Fruit fly (Drosophila melanogaster) whole organism, embryonic: ENCODE results near the gene CG11085.

ENCODE experiments used
- Aef1 ChIP-seq: fragments of 200-800 bp; sonication (Bioruptor generic); IDR thresholded peaks from 3 replicates; pipeline ENCODE4 v1.3.6; 2022; ENCODE audit warnings: missing biosample characterization, missing genetic modification characterization
- Atf6 ChIP-seq: fragments of 200-800 bp; sonication (Bioruptor generic); IDR thresholded peaks from 2 replicates; pipeline ENCODE4 v1.3.6; 2022; ENCODE audit warnings: missing biosample characterization, missing genetic modification characterization
- B-H2 ChIP-seq: fragments of 200-800 bp; sonication (Bioruptor generic); optimal IDR thresholded peaks from 2 replicates; lab custom pipeline; 2018; ENCODE audit warnings: missing biosample characterization, mild to moderate bottlenecking, missing genetic modification characterization
- CG10209 ChIP-seq: fragments of 200-800 bp; sonication (Bioruptor generic); optimal IDR thresholded peaks from 3 replicates; lab custom pipeline; 2017; ENCODE audit warnings: missing biosample characterization, mild to moderate bottlenecking, missing genetic modification characterization, missing genetic modification reagents
- CG10366 ChIP-seq: fragments of 200-800 bp; sonication (Bioruptor generic); IDR thresholded peaks from 2 replicates; pipeline ENCODE4 v1.3.6; 2022; ENCODE audit warnings: missing biosample characterization, missing genetic modification characterization
- CG11398 ChIP-seq: fragments of 200-800 bp; sonication (Bioruptor generic); optimal IDR thresholded peaks from 2 replicates; lab custom pipeline; 2016; ENCODE audit warnings: missing biosample characterization, missing genetic modification characterization
- CG11723 ChIP-seq: fragments of 200-800 bp; sonication (Bioruptor generic); optimal IDR thresholded peaks from 2 replicates; lab custom pipeline; 2017; ENCODE audit warnings: missing biosample characterization, mild to moderate bottlenecking, missing genetic modification characterization
- CG1233 ChIP-seq: fragments of 200-800 bp; sonication (Bioruptor generic); optimal IDR thresholded peaks from 4 replicates; lab custom pipeline; 2018; ENCODE audit warnings: missing biosample characterization, mild to moderate bottlenecking, missing genetic modification characterization
- CG13287 ChIP-seq: fragments of 200-800 bp; sonication (Bioruptor generic); IDR thresholded peaks from 2 replicates; pipeline ENCODE4 v1.3.6; 2022; ENCODE audit warnings: missing biosample characterization, missing genetic modification characterization; ENCODE audit not compliant: partially characterized antibody
- CG13296 ChIP-seq: fragments of 200-800 bp; sonication (Bioruptor generic); optimal IDR thresholded peaks from 3 replicates; lab custom pipeline; 2018; ENCODE audit warnings: missing biosample characterization, mild to moderate bottlenecking, missing genetic modification characterization
- CG14710 ChIP-seq: fragments of 200-800 bp; sonication (Bioruptor generic); optimal IDR thresholded peaks from 3 replicates; lab custom pipeline; 2019; ENCODE audit warnings: missing biosample characterization, mild to moderate bottlenecking, missing genetic modification characterization, moderate library complexity
- CG15479 ChIP-seq: fragments of 200-800 bp; sonication (Bioruptor generic); optimal IDR thresholded peaks from 3 replicates; lab custom pipeline; 2019; ENCODE audit warnings: missing biosample characterization, mild to moderate bottlenecking, missing genetic modification characterization, moderate library complexity
- CG1603 ChIP-seq: fragments of 200-800 bp; sonication (Bioruptor generic); optimal IDR thresholded peaks from 2 replicates; lab custom pipeline; 2019; ENCODE audit warnings: missing biosample characterization, mild to moderate bottlenecking, missing genetic modification characterization, moderate library complexity
- CG16815 ChIP-seq: fragments of 200-800 bp; sonication (Bioruptor generic); optimal IDR thresholded peaks from 3 replicates; lab custom pipeline; 2017; ENCODE audit warnings: missing biosample characterization, mild to moderate bottlenecking, missing genetic modification characterization
- CG16863 ChIP-seq: fragments of 200-800 bp; sonication (Bioruptor generic); optimal IDR thresholded peaks from 3 replicates; lab custom pipeline; 2016; ENCODE audit warnings: missing biosample characterization, missing genetic modification characterization
- CG18599 ChIP-seq: fragments of 200-800 bp; sonication (Bioruptor generic); optimal IDR thresholded peaks from 3 replicates; lab custom pipeline; 2017; ENCODE audit warnings: missing biosample characterization, missing genetic modification characterization, mild to moderate bottlenecking, moderate library complexity, missing genetic modification reagents
- CG31441 ChIP-seq: fragments of 200-800 bp; sonication (Bioruptor generic); IDR thresholded peaks from 2 replicates; pipeline ENCODE4 v1.3.6; 2022; ENCODE audit warnings: missing biosample characterization, missing genetic modification characterization
- CG33213 ChIP-seq: fragments of 200-800 bp; sonication (Bioruptor generic); optimal IDR thresholded peaks from 3 replicates; lab custom pipeline; 2016; ENCODE audit warnings: missing biosample characterization, missing genetic modification characterization
- CG3726 ChIP-seq: fragments of 200-800 bp; sonication (Bioruptor generic); IDR thresholded peaks from 3 replicates; pipeline ENCODE4, ENCODE4 v1.3.6; 2022; ENCODE audit warnings: missing biosample characterization, missing genetic modification characterization
- CG3995 ChIP-seq: fragments of 200-800 bp; sonication (Bioruptor generic); optimal IDR thresholded peaks from 3 replicates; lab custom pipeline; 2016; ENCODE audit warnings: missing biosample characterization, missing genetic modification characterization
- CG4404 ChIP-seq: fragments of 200-800 bp; sonication (Bioruptor generic); IDR thresholded peaks from 2 replicates; pipeline ENCODE4 v1.3.6; 2022; ENCODE audit warnings: missing biosample characterization, missing genetic modification characterization
- CG6175 ChIP-seq: fragments of 200-800 bp; sonication (Bioruptor generic); IDR thresholded peaks from 3 replicates; pipeline ENCODE4 v1.3.6; 2022; ENCODE audit warnings: missing biosample characterization, missing genetic modification characterization
- CG6272 ChIP-seq: fragments of 200-800 bp; sonication (Bioruptor generic); IDR thresholded peaks from 2 replicates; pipeline ENCODE4 v1.3.6; 2022; ENCODE audit warnings: missing biosample characterization, missing genetic modification characterization
- CG7928 ChIP-seq: fragments of 200-800 bp; sonication (Bioruptor generic); optimal IDR thresholded peaks from 2 replicates; lab custom pipeline; 2017; ENCODE audit warnings: missing biosample characterization, mild to moderate bottlenecking, missing genetic modification characterization
- Camta ChIP-seq: fragments of 200-800 bp; sonication (Bioruptor generic); optimal IDR thresholded peaks from 2 replicates; lab custom pipeline; 2016; ENCODE audit warnings: missing biosample characterization, missing genetic modification characterization
- Dad ChIP-seq: fragments of 200-800 bp; sonication (Bioruptor generic); optimal IDR thresholded peaks from 3 replicates; lab custom pipeline; 2016; ENCODE audit warnings: missing biosample characterization, missing genetic modification characterization
- Doc3 ChIP-seq: fragments of 200-800 bp; sonication (Bioruptor generic); IDR thresholded peaks from 3 replicates; pipeline ENCODE4 v1.3.6; 2022; ENCODE audit warnings: missing biosample characterization, missing genetic modification characterization; ENCODE audit not compliant: partially characterized antibody
- H2.0 ChIP-seq: fragments of 200-800 bp; sonication (Bioruptor generic); IDR thresholded peaks from 2 replicates; pipeline ENCODE4 v1.3.6; 2022; ENCODE audit warnings: missing biosample characterization, missing genetic modification characterization
- HLH4C ChIP-seq: fragments of 200-800 bp; sonication (Bioruptor generic); IDR thresholded peaks from 3 replicates; pipeline ENCODE4 v1.3.6; 2022; ENCODE audit warnings: missing biosample characterization, missing genetic modification characterization; ENCODE audit not compliant: partially characterized antibody
- HmgD ChIP-seq: fragments of 200-800 bp; sonication (Bioruptor generic); optimal IDR thresholded peaks from 3 replicates; lab custom pipeline; 2016; ENCODE audit warnings: missing biosample characterization, missing genetic modification characterization
- HmgZ ChIP-seq: fragments of 200-800 bp; sonication (Bioruptor generic); optimal IDR thresholded peaks from 2 replicates; lab custom pipeline; 2018; ENCODE audit warnings: missing biosample characterization, mild to moderate bottlenecking, missing genetic modification characterization
- Hr51 ChIP-seq, 2 experiments: fragments of 200-800 bp; sonication (Bioruptor generic); optimal IDR thresholded peaks; 2 replicates in 1 of 2; 3 replicates in 1 of 2; lab custom pipeline; 2016 to 2018; ENCODE audit warnings: missing biosample characterization in 2 of 2, missing genetic modification characterization in 2 of 2, mild to moderate bottlenecking in 1 of 2, moderate library complexity in 1 of 2
- Nf-YC ChIP-seq: fragments of 200-800 bp; optimal IDR thresholded peaks from 3 replicates; lab custom pipeline; 2019; ENCODE audit warnings: missing biosample characterization, mild to moderate bottlenecking, missing genetic modification characterization, moderate library complexity
- NfI ChIP-seq: fragments of 200-800 bp; sonication (Bioruptor generic); optimal IDR thresholded peaks from 3 replicates; lab custom pipeline; 2018; ENCODE audit warnings: missing biosample characterization, mild to moderate bottlenecking, missing genetic modification characterization, moderate library complexity
- Xbp1 ChIP-seq: fragments of 200-800 bp; sonication (Bioruptor generic); optimal IDR thresholded peaks from 3 replicates; lab custom pipeline; 2016; ENCODE audit warnings: missing biosample characterization, mild to moderate bottlenecking, missing genetic modification characterization
- ara ChIP-seq: fragments of 200-800 bp; sonication (Bioruptor generic); IDR thresholded peaks from 2 replicates; pipeline ENCODE4 v1.3.6; 2022; ENCODE audit warnings: missing biosample characterization, missing genetic modification characterization
- ash1 ChIP-seq: fragments of 200-800 bp; sonication (Bioruptor generic); optimal IDR thresholded peaks from 2 replicates; lab custom pipeline; 2018; ENCODE audit warnings: missing biosample characterization, mild to moderate bottlenecking, missing genetic modification characterization
- dm ChIP-seq: fragments of 200-800 bp; sonication (Bioruptor generic); optimal IDR thresholded peaks from 3 replicates; lab custom pipeline; 2016; ENCODE audit warnings: missing biosample characterization, missing genetic modification characterization
- dysf ChIP-seq: fragments of 200-800 bp; sonication (Bioruptor generic); IDR thresholded peaks from 3 replicates; pipeline ENCODE4 v1.3.6; 2022; ENCODE audit warnings: missing biosample characterization, missing genetic modification characterization
- emc ChIP-seq: fragments of 200-800 bp; sonication (Bioruptor generic); optimal IDR thresholded peaks from 2 replicates; lab custom pipeline; 2016; ENCODE audit warnings: missing biosample characterization, missing genetic modification characterization
- hbn ChIP-seq: fragments of 200-800 bp; sonication (Bioruptor generic); IDR thresholded peaks from 2 replicates; pipeline ENCODE4 v1.3.6; 2022; ENCODE audit warnings: missing biosample characterization, missing genetic modification characterization; ENCODE audit not compliant: partially characterized antibody
- inv ChIP-seq: fragments of 200-800 bp; sonication (Bioruptor generic); IDR thresholded peaks from 2 replicates; pipeline ENCODE4 v1.3.6; 2022; ENCODE audit warnings: missing biosample characterization, missing genetic modification characterization; ENCODE audit not compliant: partially characterized antibody
- luna ChIP-seq: fragments of 200-800 bp; sonication (Bioruptor generic); optimal IDR thresholded peaks from 2 replicates; lab custom pipeline; 2016; ENCODE audit warnings: missing biosample characterization, missing genetic modification characterization
- sna ChIP-seq: fragments of 200-800 bp; sonication (Bioruptor generic); IDR thresholded peaks from 2 replicates; pipeline ENCODE4 v1.3.6; 2022; ENCODE audit warnings: missing biosample characterization, missing genetic modification characterization; ENCODE audit not compliant: partially characterized antibody
- stwl ChIP-seq: fragments of 200-800 bp; sonication (Bioruptor generic); optimal IDR thresholded peaks from 3 replicates; lab custom pipeline; 2018; ENCODE audit warnings: missing biosample characterization, mild to moderate bottlenecking, missing genetic modification characterization, moderate library complexity
- tgo ChIP-seq: fragments of 200-800 bp; sonication (Bioruptor generic); IDR thresholded peaks from 3 replicates; pipeline ENCODE4 v1.3.6; 2022; ENCODE audit warnings: missing biosample characterization, missing genetic modification characterization
- unc-4 ChIP-seq: fragments of 200-800 bp; sonication (Bioruptor generic); IDR thresholded peaks from 2 replicates; pipeline ENCODE4 v1.3.6; 2022; ENCODE audit warnings: missing biosample characterization, missing genetic modification characterization; ENCODE audit not compliant: partially characterized antibody
- vfl ChIP-seq: fragments of 200-800 bp; sonication (Bioruptor generic); optimal IDR thresholded peaks from 2 replicates; lab custom pipeline; 2016; ENCODE audit warnings: missing biosample characterization, missing genetic modification characterization
- zfh1 ChIP-seq: fragments of 200-800 bp; sonication (Bioruptor generic); IDR thresholded peaks from 3 replicates; pipeline ENCODE4 v1.3.6; 2022; ENCODE audit warnings: missing biosample characterization, missing genetic modification characterization

CG11085 gene

DNA sequence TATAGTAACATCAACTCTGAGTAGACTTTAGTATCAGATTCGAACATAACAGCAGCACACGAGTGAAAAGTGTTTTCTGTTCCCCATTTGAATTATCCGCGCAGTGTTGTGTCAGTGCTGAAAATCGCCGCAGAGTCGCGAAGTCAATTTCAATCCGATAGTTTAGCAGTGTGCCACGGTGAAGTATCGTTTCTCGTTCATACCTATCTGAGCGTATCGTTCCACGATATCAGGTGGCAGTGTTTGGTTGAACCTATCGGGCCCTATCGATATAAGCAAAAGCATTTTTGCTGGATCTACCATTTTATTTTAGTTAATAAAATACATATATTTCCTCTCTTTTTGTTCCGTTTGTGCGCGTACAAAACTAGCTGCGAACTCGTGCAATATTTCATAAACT, 37.5 kb downstream of the CG11085 start, which contains the start of gene CkIalpha (continued):
- TF ChIP-seq CG18599 (GFP tag; lab: Kevin White, UChicago) (peak; percentile 51), CG13296 (GFP tag; lab: Kevin White, UChicago) (peak; percentile 20), CG11398 (peak; percentile 31), emc (GFP tag; lab: Kevin White, UChicago) (peak; percentile 7), NfI (peak; percentile 52), Aef1 (GFP tag; lab: Robert Waterston, UW) (peak; percentile 63), HLH4C (GFP tag; lab: Robert Waterston, UW) (peak; percentile 98), Atf6 (0 out of 2 replicates have a peak, but pooled peaks have one; percentile 33), dysf (peak; percentile 43; the same call in 2 of the 3 replicates), CG6175 (GFP tag; lab: Robert Waterston, UW) (peak; percentile 59; the same call in 1 of the 3 replicates), inv (GFP tag; lab: Robert Waterston, UW) (peak; percentile 98), sna (peak; percentile 98), zfh1 (GFP tag; lab: Robert Waterston, UW) (peak; percentile 59; the same call in 2 of the 3 replicates), CG11723 (GFP tag; lab: Kevin White, UChicago) (no peak), HmgZ (tag; lab: Kevin White, UChicago) (peak; percentile 88), ash1 (GFP tag; lab: Kevin White, UChicago) (peak; percentile 34), CG4404 (GFP tag; lab: Robert Waterston, UW) (peak; percentile 36; the same call in 1 of the 2 replicates), CG33213 (peak; percentile 74), B-H2 (GFP tag; lab: Kevin White, UChicago) (peak; percentile 83), Nf-YC (peak; percentile 15), CG15479 (GFP tag; lab: Kevin White, UChicago) (no peak), CG16863 (GFP tag; lab: Kevin White, UChicago) (peak; percentile 59), CG1233 (GFP tag; lab: Kevin White, UChicago) (no peak), tgo (GFP tag; lab: Robert Waterston, UW) (0 out of 3 replicates have a peak, but pooled peaks have one; percentile 27), CG1603 (tag; lab: Kevin White, UChicago) (peak; percentile 88), CG10366 (GFP tag; lab: Robert Waterston, UW) (0 out of 2 replicates have a peak, but pooled peaks have one; percentile 25), CG31441 (0 out of 2 replicates have a peak, but pooled peaks have one; percentile 33), Doc3 (peak; percentile 93), H2.0 (GFP tag; lab: Robert Waterston, UW) (peak; percentile 48), vfl (GFP tag; lab: Kevin White, UChicago) (peak; percentile 57), dm (GFP tag; lab: Kevin White, UChicago) (peak; percentile 27), hbn (GFP tag; lab: Robert Waterston, UW) (peak; percentile 98), Dad (GFP tag; lab: Kevin White, UChicago) (peak; percentile 11), CG13287 (GFP tag; lab: Robert Waterston, UW) (peak; percentile 99), CG3726 (GFP tag; lab: Robert Waterston, UW) (no peak), Xbp1 (peak; percentile 64), Camta (GFP tag; lab: Kevin White, UChicago) (no peak), Hr51 (GFP tag; optimal IDR thresholded peaks at IDR 0.05; lab: Kevin White, UChicago) (peak in 1 of 2 experiments; percentile 60), CG16815 (GFP tag; lab: Kevin White, UChicago) (no peak), stwl (tag; lab: Kevin White, UChicago) (peak; percentile 88), CG14710 (tag; lab: Kevin White, UChicago) (peak; percentile 93), CG3995 (GFP tag; lab: Kevin White, UChicago) (peak; percentile 79), CG6272 (GFP tag; lab: Robert Waterston, UW) (peak; percentile 75), HmgD (GFP tag; lab: Kevin White, UChicago) (peak; percentile 82), CG7928 (GFP tag; lab: Kevin White, UChicago) (peak; percentile 19), CG10209 (GFP tag; lab: Kevin White, UChicago) (peak; percentile 8), ara (GFP tag; lab: Robert Waterston, UW) (0 out of 2 replicates have a peak, but pooled peaks have one; percentile 30), luna (GFP tag; lab: Kevin White, UChicago) (peak; percentile 66), unc-4 (GFP tag; lab: Robert Waterston, UW) (peak; percentile 98)
